Worm (Caenorhabditis elegans): ENCODE data around the gene rib-2.

- no peak for TF ChIP-seq mdl-1 (tag; optimal IDR thresholded peaks at IDR 0.05)
- TF ChIP-seq nhr-237 (tag; optimal IDR thresholded peaks at IDR 0.05), result no peak
- TF ChIP-seq egl-27 (tag; optimal IDR thresholded peaks at IDR 0.05), result no peak
- no peak for TF ChIP-seq elt-1 (tag; optimal IDR thresholded peaks at IDR 0.05)
- no peak for TF ChIP-seq elt-3 (tag; optimal IDR thresholded peaks at IDR 0.05)
- no peak for TF ChIP-seq nhr-11 (tag; optimal IDR thresholded peaks at IDR 0.05)
- no peak for TF ChIP-seq skn-1 (tag; optimal IDR thresholded peaks at IDR 0.05)
- no peak for TF ChIP-seq unc-39 (tag; optimal IDR thresholded peaks at IDR 0.05)
Measured at ce11 chrIII:10709676-10710075, 32.9 kb upstream of the rib-2 start.
